Worm (Caenorhabditis elegans): ENCODE results near the gene Y47D3A.32.

Y47D3A.32 gene

DNA sequence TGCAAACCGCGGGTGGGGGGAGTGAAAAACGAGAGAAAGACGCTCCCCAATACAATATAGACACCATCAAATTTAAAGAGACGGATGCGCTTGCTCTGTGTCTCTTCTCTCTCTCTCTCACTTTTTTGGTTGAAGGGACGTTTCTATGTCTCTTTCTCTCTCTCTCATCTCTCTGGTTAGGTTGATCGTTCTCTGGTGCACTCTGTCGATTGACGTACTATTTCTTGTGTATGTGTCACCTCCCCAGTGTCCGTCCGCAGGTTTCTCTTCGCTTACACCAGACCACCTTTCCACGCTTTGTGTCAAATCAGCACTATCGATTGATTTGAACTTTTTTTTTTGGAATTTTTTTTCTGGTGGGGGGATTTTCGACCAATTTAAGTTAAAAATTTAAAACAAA lies 8.8 kb upstream of the Y47D3A.32 start (continued):
- TF ChIP-seq ceh-30 (tag; optimal IDR thresholded peaks at IDR 0.05), result no peak
- TF ChIP-seq dve-1 (tag; optimal IDR thresholded peaks at IDR 0.05), result peak; percentile 61
- TF ChIP-seq K02D7.2 (tag; optimal IDR thresholded peaks at IDR 0.05), result no peak
- TF ChIP-seq ama-1 (optimal IDR thresholded peaks at IDR 0.05), result no peak
- no peak for TF ChIP-seq tbx-7 (tag; optimal IDR thresholded peaks at IDR 0.05)
- TF ChIP-seq gmeb-2 (tag; optimal IDR thresholded peaks at IDR 0.05), result no peak
- TF ChIP-seq hlh-8 (tag; optimal IDR thresholded peaks at IDR 0.05), result peak; percentile 14
- no peak for TF ChIP-seq ceh-9 (tag; optimal IDR thresholded peaks at IDR 0.05)
- TF ChIP-seq unc-55 (GFP tag; optimal IDR thresholded peaks at IDR 0.05), result peak; percentile 81
- TF ChIP-seq lin-11 (tag; optimal IDR thresholded peaks at IDR 0.05), result no peak
- no peak for TF ChIP-seq dmd-4 (tag; optimal IDR thresholded peaks at IDR 0.05; ENCODE audit: borderline replicate concordance)
- no peak for TF ChIP-seq sox-2 (GFP tag; IDR thresholded peaks at IDR 0.05)
- no peak for TF ChIP-seq syd-9 (tag; optimal IDR thresholded peaks at IDR 0.05)
- no peak for TF ChIP-seq ttx-3 (tag; optimal IDR thresholded peaks at IDR 0.05)
- TF ChIP-seq ceh-31 (tag; optimal IDR thresholded peaks at IDR 0.05), result peak; percentile 76

DNA sequence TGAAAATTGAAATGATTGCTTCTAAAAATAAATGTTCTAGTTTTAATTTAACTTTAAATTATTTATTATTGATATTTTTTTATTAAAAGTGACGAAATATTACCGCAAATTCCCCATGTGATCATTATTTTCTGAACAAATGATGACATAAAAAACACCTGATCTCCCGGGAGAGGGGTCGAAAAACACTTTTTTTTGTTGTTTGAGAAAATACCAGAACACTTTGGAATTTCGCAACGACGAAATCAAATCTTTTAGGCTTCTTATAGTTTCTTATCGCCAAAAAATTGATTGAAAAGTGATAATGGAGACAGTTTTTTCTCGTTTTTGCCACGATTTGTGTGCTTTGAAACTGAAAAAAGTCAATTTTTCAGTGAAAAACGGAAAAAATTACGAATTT lies 7.9 kb upstream of the Y47D3A.32 start:
- no peak for TF ChIP-seq T23F11.4 (GFP tag; optimal IDR thresholded peaks at IDR 0.05)
- no peak for TF ChIP-seq hlh-13 (GFP tag; optimal IDR thresholded peaks at IDR 0.05)
- TF ChIP-seq fkh-10 (GFP tag; optimal IDR thresholded peaks at IDR 0.05), result no peak
- TF ChIP-seq unc-3 (GFP tag; conservative IDR thresholded peaks at IDR 0.05), result no peak
- no peak for TF ChIP-seq unc-3 (tag; optimal IDR thresholded peaks at IDR 0.05)
- TF ChIP-seq pha-2 (tag; optimal IDR thresholded peaks at IDR 0.05), result no peak
- no peak for TF ChIP-seq odd-2 (tag; optimal IDR thresholded peaks at IDR 0.05)
- TF ChIP-seq fax-1 (tag; optimal IDR thresholded peaks at IDR 0.05), result no peak
- no peak for TF ChIP-seq K09A11.1 (tag; optimal IDR thresholded peaks at IDR 0.05; ENCODE audit: insufficient read depth)
- TF ChIP-seq nfya-1 (tag; optimal IDR thresholded peaks at IDR 0.05), result no peak
- no peak for TF ChIP-seq madf-2 (tag; optimal IDR thresholded peaks at IDR 0.05)
- TF ChIP-seq tbx-2 (tag; optimal IDR thresholded peaks at IDR 0.05), result no peak
- TF ChIP-seq ceh-19 (GFP tag; optimal IDR thresholded peaks at IDR 0.05), result no peak
- TF ChIP-seq zip-5 (tag; optimal IDR thresholded peaks at IDR 0.05), result no peak
- no peak for TF ChIP-seq lin-11 (tag; optimal IDR thresholded peaks at IDR 0.05)
- TF ChIP-seq ceh-2 (tag; optimal IDR thresholded peaks at IDR 0.05), result no peak
- TF ChIP-seq che-1 (tag; optimal IDR thresholded peaks at IDR 0.05), result no peak
- no peak for TF ChIP-seq ceh-24 (tag; optimal IDR thresholded peaks at IDR 0.05)
- TF ChIP-seq dve-1 (tag; optimal IDR thresholded peaks at IDR 0.05), result no peak
- TF ChIP-seq C08G9.2 (tag; optimal IDR thresholded peaks at IDR 0.05), result no peak
- TF ChIP-seq ceh-6 (GFP tag; optimal IDR thresholded peaks at IDR 0.05), result no peak

DNA sequence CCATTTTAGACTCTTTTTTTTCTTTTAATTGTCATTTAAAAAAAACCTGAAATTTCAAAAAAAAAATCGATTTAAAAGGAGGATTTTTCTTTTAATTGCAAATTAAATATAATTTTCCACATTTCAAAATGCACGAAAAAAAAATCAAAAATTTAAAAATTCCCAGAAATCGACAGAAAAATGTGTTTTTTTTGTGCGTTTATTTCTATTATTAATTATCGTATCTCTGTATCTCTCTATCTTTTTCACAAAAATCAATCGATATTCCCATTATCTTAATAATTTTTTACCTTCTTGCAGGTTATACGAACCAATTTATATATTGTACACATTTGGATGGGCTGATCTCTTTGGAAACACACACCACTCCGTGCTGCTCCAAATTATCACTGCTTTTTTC lies 7.4 kb upstream of the Y47D3A.32 start, which contains the start of gene rsks-1:
rsks-1 (plus strand) TSS at position 301 of the 400 bp plus-strand sequence.
- no peak for TF ChIP-seq ceh-14 (tag; optimal IDR thresholded peaks at IDR 0.05)
- no peak for TF ChIP-seq ceh-6 (GFP tag; optimal IDR thresholded peaks at IDR 0.05)
- TF ChIP-seq che-1 (tag; optimal IDR thresholded peaks at IDR 0.05), result no peak
- no peak for TF ChIP-seq pag-3 (tag; optimal IDR thresholded peaks at IDR 0.05; ENCODE audit: borderline replicate concordance)
- no peak for TF ChIP-seq fkh-6 (tag; optimal IDR thresholded peaks at IDR 0.05)

DNA sequence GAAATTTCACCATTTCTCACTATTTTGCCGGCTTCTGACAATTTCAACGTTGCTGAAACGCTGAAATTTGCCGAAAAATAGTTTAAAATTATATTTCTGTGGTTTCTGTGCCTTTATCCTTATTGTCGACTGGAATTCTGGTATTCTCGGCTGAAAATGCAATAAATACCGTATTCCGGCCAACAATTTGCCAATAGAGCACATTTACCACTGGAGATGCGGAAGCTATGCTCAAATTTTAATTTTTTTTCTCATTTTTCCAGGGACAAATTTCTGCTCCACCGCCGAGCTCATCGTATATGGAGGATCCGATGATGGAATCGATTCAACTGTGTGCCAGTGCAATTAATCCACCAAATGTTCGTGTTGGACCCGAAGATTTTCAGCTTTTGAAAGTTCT lies 5.6 kb upstream of the Y47D3A.32 start:
- TF ChIP-seq fkh-10 (GFP tag; optimal IDR thresholded peaks at IDR 0.05) (no peak), ceh-24 (tag; optimal IDR thresholded peaks at IDR 0.05) (no peak), fkh-6 (tag; optimal IDR thresholded peaks at IDR 0.05) (no peak), unc-55 (GFP tag; optimal IDR thresholded peaks at IDR 0.05) (no peak), elt-2 (tag; optimal IDR thresholded peaks at IDR 0.05) (no peak), gmeb-2 (tag; optimal IDR thresholded peaks at IDR 0.05) (no peak), lin-11 (tag; optimal IDR thresholded peaks at IDR 0.05) (no peak), tbx-2 (tag; optimal IDR thresholded peaks at IDR 0.05) (no peak), ref-2 (tag; optimal IDR thresholded peaks at IDR 0.05) (no peak)
